Worm (Caenorhabditis elegans) whole organism, young adult: ENCODE results near the gene ttr-39.
"Not testable (repeated sequence)": the region's sequence is repeated elsewhere in the genome, so short reads cannot be mapped to it uniquely, and the experiment has no call there.

Experiments used
- B0035.1 ChIP-seq: sonication (generic microtip); optimal IDR thresholded peaks from 2 replicates; lab custom pipeline; 2016; ENCODE audit warnings: missing genetic modification characterization, mild to moderate bottlenecking, missing compliant biosample characterization, missing genotype, missing genetic modification reagents
- F39B2.1 ChIP-seq: fragments of 200-800 bp; sonication (Bioruptor generic); IDR thresholded peaks from 2 replicates; pipeline ENCODE4 v1.3.6; 2022; ENCODE audit warnings: missing genetic modification reagents, missing genetic modification characterization, missing compliant biosample characterization
- ceh-58 ChIP-seq: fragments of 200-800 bp; sonication (Bioruptor generic); IDR thresholded peaks from 2 replicates; pipeline ENCODE4 v1.3.6; 2022; ENCODE audit warnings: missing genetic modification characterization, missing compliant biosample characterization
- lin-40 ChIP-seq: sonication (generic microtip); optimal IDR thresholded peaks from 2 replicates; lab custom pipeline; 2016; ENCODE audit warnings: missing genetic modification characterization, mild to moderate bottlenecking, missing compliant biosample characterization, missing genotype, missing genetic modification reagents
- sea-2 ChIP-seq: fragments of 200-800 bp; sonication (Bioruptor generic); IDR thresholded peaks from 2 replicates; pipeline ENCODE4 v1.3.6; 2022; ENCODE audit warnings: missing genetic modification characterization, missing compliant biosample characterization
- snpc-4 ChIP-seq, 5 experiments: fragments of 150-350 bp in 1 of 5; sonication (generic microtip) in 4 of 5; optimal IDR thresholded peaks; 2 replicates each; lab custom pipeline; 2014 to 2018; ENCODE audit warnings: missing genetic modification characterization in 5 of 5, missing biosample characterization in 3 of 5, antibody characterized with exemption in 2 of 5, mild to moderate bottlenecking in 2 of 5, missing compliant biosample characterization in 2 of 5, missing genotype in 2 of 5, moderate library complexity in 2 of 5, missing genetic modification reagents in 1 of 5
- unc-62 ChIP-seq: fragments of 150-350 bp; optimal IDR thresholded peaks from 2 replicates; lab custom pipeline; 2014; ENCODE audit warnings: missing biosample characterization, missing genetic modification reagents, missing genetic modification characterization

DNA sequence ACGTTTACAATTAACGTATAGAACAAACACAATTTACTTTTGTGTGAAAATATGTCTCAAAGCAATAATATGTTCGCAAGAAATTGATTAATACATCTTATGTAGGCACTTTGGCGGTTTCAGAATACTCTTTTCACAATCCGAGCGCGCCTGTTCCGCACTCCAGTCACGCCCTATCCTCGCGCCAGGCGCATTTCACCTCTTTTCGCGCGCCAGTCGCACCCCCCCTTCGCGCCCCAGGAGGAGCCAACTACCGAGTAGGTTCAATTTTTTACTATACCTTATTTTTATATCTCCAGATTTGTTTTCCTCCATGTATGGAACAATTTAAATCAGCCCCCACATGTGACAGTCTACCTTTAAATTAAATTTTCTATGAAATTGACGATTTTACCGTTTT, 18.6 kb downstream of the ttr-39 start:
- not testable (repeated sequence) for TF ChIP-seq lin-40; F39B2.1 (GFP tag; lab: Robert Waterston, UW); B0035.1 (tag; lab: Kevin White, UChicago); unc-62 (GFP tag; lab: Kevin White, UChicago); snpc-4 (GFP tag; optimal IDR thresholded peaks at IDR 0.05; lab: Kevin White, UChicago); snpc-4 (tag; optimal IDR thresholded peaks at IDR 0.05; lab: Kevin White, UChicago); ceh-58 (GFP tag; lab: Robert Waterston, UW); sea-2 (GFP tag; lab: Robert Waterston, UW)
